Fruit fly (Drosophila melanogaster): Measurements from ENCODE around the gene Vps15.

The Vps15 gene

DNA sequence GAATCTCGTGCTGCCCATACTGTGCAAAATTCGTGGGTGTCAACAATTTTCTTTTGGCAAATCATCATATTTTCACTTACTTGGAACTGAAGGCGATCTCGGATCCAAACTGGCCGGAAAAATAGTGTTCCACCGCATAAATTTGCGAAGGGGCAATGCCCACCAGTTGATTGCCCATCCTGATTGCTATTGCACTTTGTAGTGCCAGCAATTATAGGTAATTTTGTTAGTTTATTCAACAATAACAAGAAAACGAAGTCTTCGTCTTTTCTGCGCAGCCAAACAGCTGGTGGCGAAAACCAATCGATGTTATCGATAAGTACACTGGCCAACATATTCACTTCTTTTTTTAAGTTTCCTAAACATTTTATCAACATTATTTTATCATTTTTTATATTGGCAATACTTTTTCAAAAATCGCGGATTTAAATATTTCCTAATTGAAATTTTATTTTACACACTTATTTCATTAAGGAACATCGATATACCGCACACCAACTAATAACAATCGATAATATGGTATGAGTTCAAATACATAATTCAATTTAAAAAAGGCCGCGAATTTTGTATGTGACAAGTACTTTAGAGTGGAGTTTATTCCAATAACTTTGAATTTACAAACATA, at the start of gene Vps15:
TSS of gene Vps15 (minus strand) at position 294 of the 625 bp plus-strand sequence.
- no peak for TF ChIP-seq usp (GFP tag; optimal IDR thresholded peaks at IDR 0.05)
- no peak for TF ChIP-seq pan (optimal IDR thresholded peaks at IDR 0.05)

dm6 chr3R:9287710-9288109, 42.0 kb upstream of the Vps15 start:
- TF ChIP-seq usp (GFP tag; optimal IDR thresholded peaks at IDR 0.05) (no peak), pan (optimal IDR thresholded peaks at IDR 0.05) (no peak), CG8478 (optimal IDR thresholded peaks at IDR 0.05) (no peak), psq (optimal IDR thresholded peaks at IDR 0.05) (no peak), EcR (GFP tag; optimal IDR thresholded peaks at IDR 0.05) (no peak), Dll (optimal IDR thresholded peaks at IDR 0.05) (no peak)

DNA sequence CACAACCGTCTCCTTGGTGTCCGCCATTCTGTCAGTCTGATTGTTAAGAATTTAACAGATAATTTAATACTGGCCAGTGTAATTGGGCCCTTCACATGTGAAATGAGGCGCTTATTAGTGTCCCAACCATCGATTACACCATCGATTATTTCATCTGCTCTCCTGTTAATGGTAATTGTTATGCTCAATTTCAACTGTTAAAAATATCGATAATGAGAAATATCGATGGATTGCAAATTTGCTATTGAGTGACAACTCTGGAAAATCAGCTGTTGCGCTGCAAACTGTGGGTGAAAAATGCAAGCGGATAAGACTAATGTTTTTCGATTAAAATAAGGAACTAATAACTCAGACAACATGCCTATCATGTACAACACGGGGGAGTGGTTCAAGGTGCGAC, 21.1 kb upstream of the Vps15 start, which contains the start of the genes TrpRS and Vps16A:
TSS of gene TrpRS (minus strand) at position 140 of the 400 bp plus-strand sequence.
TSS of gene Vps16A (plus strand) at position 255 of the 400 bp plus-strand sequence.
- TF ChIP-seq pan (optimal IDR thresholded peaks at IDR 0.05) (no peak), usp (GFP tag; optimal IDR thresholded peaks at IDR 0.05) (no peak), Dll (optimal IDR thresholded peaks at IDR 0.05) (no peak), psq (optimal IDR thresholded peaks at IDR 0.05) (no peak), CG8478 (optimal IDR thresholded peaks at IDR 0.05) (no peak), EcR (GFP tag; optimal IDR thresholded peaks at IDR 0.05) (no peak)

DNA sequence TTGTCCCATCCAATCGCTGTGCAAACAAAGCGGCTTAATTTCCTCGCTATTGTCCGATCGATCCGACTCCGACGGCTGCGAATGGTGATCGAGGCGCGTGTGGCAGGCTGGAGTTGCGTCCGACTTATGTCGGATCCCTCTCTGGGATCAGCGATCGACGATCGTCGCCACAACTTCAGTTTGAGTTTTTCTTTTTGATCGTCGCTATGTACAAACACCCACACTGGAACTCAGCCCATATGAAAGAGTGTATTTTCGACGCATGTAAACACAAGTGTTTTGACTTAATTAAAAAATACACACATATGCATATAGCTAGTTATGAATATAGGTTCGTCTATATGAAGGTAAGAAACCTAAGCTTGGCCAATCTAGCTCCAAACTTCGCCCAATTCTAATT, 18.4 kb upstream of the Vps15 start, which contains the start of gene sage:
TSS of gene sage (minus strand) at position 101 of the 400 bp plus-strand sequence.
- TF ChIP-seq CG8478 (optimal IDR thresholded peaks at IDR 0.05) = no peak
- no peak for TF ChIP-seq EcR (GFP tag; optimal IDR thresholded peaks at IDR 0.05)

DNA sequence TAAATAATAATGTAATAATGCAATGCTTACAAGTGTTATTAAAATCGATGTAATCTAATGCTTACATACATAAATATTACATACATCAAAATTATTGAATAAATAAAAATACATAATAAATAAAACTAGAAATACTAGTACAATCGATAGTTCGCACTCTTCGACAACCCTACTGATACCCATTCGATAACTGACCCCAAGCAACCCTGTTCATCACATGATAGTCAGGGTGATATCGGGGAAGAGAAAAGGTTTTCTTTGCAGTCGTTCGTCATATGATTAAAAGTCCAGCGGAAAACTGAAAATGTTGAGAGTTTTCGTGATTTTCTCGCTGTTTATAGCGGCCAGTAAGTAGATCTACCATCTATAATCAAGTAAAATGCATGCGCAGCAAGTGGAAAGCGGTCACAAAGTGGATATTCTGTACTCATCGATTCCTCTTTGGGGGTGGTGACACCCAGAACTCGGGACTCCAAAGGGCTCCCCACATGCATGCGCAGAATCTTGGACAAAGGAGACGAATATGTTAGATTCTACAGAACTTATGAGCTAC, 14.8 kb upstream of the Vps15 start, which contains the start of gene ATP6AP2:
TSS of gene ATP6AP2 (plus strand) at position 218 of the 553 bp plus-strand sequence.
- no peak for TF ChIP-seq psq (optimal IDR thresholded peaks at IDR 0.05)
- TF ChIP-seq usp (GFP tag; optimal IDR thresholded peaks at IDR 0.05) = no peak
- no peak for TF ChIP-seq pan (optimal IDR thresholded peaks at IDR 0.05)
- TF ChIP-seq Dll (optimal IDR thresholded peaks at IDR 0.05) = no peak
- no peak for TF ChIP-seq CG8478 (optimal IDR thresholded peaks at IDR 0.05)
- TF ChIP-seq EcR (GFP tag; optimal IDR thresholded peaks at IDR 0.05) = no peak

dm6 chr3R:9258252-9259225, 12.9 kb upstream of the Vps15 start, which contains the start of the genes Ibf2 and Ibf1:
TSS of gene Ibf2 (minus strand) at chr3R:9258501.
TSS of gene Ibf1 (plus strand) at chr3R:9258964.
- no peak for TF ChIP-seq Dll (optimal IDR thresholded peaks at IDR 0.05)
- no peak for TF ChIP-seq usp (GFP tag; optimal IDR thresholded peaks at IDR 0.05)
- no peak for TF ChIP-seq psq (optimal IDR thresholded peaks at IDR 0.05)
- TF ChIP-seq EcR (GFP tag; optimal IDR thresholded peaks at IDR 0.05) = no peak
- no peak for TF ChIP-seq CG8478 (optimal IDR thresholded peaks at IDR 0.05)

DNA sequence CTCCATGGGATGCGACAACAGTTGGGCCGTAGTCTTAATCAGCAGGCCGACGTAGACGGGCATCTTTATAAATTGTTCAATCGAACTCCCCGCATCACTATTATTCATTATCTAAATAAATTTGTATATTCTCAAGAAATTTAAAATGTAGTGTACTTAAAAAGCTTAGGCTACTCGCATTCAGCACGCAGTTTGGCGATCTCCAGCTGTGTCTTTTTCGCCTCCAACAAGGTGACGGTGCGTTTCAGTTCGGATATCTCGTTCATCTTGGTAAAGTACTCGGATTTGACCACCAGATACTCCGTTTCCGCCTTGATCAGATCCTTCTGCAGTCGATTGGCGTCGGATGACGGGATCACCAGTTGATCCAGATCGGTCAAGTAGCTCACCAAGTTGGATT, 11.9 kb upstream of the Vps15 start, which contains the start of gene CG16736:
TSS of gene CG16736 (minus strand) at position 101 of the 400 bp plus-strand sequence.
- TF ChIP-seq usp (GFP tag; optimal IDR thresholded peaks at IDR 0.05) (no peak), psq (optimal IDR thresholded peaks at IDR 0.05) (no peak), CG8478 (optimal IDR thresholded peaks at IDR 0.05) (no peak), Dll (optimal IDR thresholded peaks at IDR 0.05) (no peak), EcR (GFP tag; optimal IDR thresholded peaks at IDR 0.05) (no peak), pan (optimal IDR thresholded peaks at IDR 0.05) (no peak)

DNA sequence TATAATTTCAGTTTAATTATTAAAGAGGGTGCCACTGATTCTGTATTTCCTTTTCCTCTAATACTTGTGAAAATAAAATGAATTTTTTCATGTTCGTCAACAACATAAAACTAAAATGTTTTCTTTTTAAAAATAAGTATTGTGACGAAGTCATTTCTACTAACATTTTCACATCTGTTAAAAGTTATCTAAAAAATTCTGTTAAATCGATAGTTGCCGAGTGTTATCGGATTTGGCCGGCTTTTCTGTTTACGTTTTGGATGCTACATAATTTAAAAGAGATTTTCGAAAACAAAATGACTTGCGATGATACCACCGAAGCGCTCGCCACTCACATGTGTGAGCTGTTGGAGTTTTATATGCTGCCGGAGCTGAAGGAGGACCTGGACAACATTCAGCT, 9.1 kb upstream of the Vps15 start, which contains the start of gene CG16734:
TSS of gene CG16734 (plus strand) at position 255 of the 400 bp plus-strand sequence.
- TF ChIP-seq pan (optimal IDR thresholded peaks at IDR 0.05) (no peak), usp (GFP tag; optimal IDR thresholded peaks at IDR 0.05) (no peak), psq (optimal IDR thresholded peaks at IDR 0.05) (no peak), Dll (optimal IDR thresholded peaks at IDR 0.05) (no peak), EcR (GFP tag; optimal IDR thresholded peaks at IDR 0.05) (no peak)

- TF ChIP-seq pan (optimal IDR thresholded peaks at IDR 0.05) = no peak
- TF ChIP-seq psq (optimal IDR thresholded peaks at IDR 0.05) = no peak
- no peak for TF ChIP-seq CG8478 (optimal IDR thresholded peaks at IDR 0.05)
- no peak for TF ChIP-seq EcR (GFP tag; optimal IDR thresholded peaks at IDR 0.05)
- no peak for TF ChIP-seq usp (GFP tag; optimal IDR thresholded peaks at IDR 0.05)
- TF ChIP-seq Dll (optimal IDR thresholded peaks at IDR 0.05) = no peak
These were observed 5.9 kb upstream of the Vps15 start, which contains the start of gene St2 for dm6 chr3R:9251543-9251942. TSS of gene St2 (plus strand) at chr3R:9251843.

- TF ChIP-seq usp (GFP tag; optimal IDR thresholded peaks at IDR 0.05) = no peak
- TF ChIP-seq psq (optimal IDR thresholded peaks at IDR 0.05) = no peak
- no peak for TF ChIP-seq Dll (optimal IDR thresholded peaks at IDR 0.05)
- no peak for TF ChIP-seq CG8478 (optimal IDR thresholded peaks at IDR 0.05)
- no peak for TF ChIP-seq pan (optimal IDR thresholded peaks at IDR 0.05)
- no peak for TF ChIP-seq EcR (GFP tag; optimal IDR thresholded peaks at IDR 0.05)
These were observed 5.2 kb upstream of the Vps15 start for dm6 chr3R:9250868-9251267.

dm6 chr3R:9249736-9250044, 4.0 kb upstream of the Vps15 start:
- TF ChIP-seq psq (optimal IDR thresholded peaks at IDR 0.05) = no peak
- TF ChIP-seq EcR (GFP tag; optimal IDR thresholded peaks at IDR 0.05) = no peak
- no peak for TF ChIP-seq usp (GFP tag; optimal IDR thresholded peaks at IDR 0.05)
- no peak for TF ChIP-seq CG8478 (optimal IDR thresholded peaks at IDR 0.05)
- no peak for TF ChIP-seq Dll (optimal IDR thresholded peaks at IDR 0.05)
- TF ChIP-seq pan (optimal IDR thresholded peaks at IDR 0.05) = no peak

Measured in whole organism.